Fruit fly (Drosophila melanogaster) whole organism, embryonic: ENCODE measurements around the gene Vps13D.
A peak's percentile ranks its signal among the peaks of the same experiment; 100 is the strongest.

Experiments used
- Atf-2 ChIP-seq: fragments of 200-800 bp; sonication (Bioruptor generic); optimal IDR thresholded peaks from 2 replicates; lab custom pipeline; 2016; ENCODE audit warnings: missing biosample characterization, missing genetic modification characterization
- Bgb ChIP-seq: fragments of 200-800 bp; sonication (Bioruptor generic); IDR thresholded peaks from 2 replicates; pipeline ENCODE4 v1.3.6; 2022; ENCODE audit warnings: missing biosample characterization, missing genetic modification characterization; ENCODE audit not compliant: partially characterized antibody
- C15 ChIP-seq: fragments of 200-800 bp; sonication (Bioruptor generic); IDR thresholded peaks from 3 replicates; pipeline ENCODE4 v1.3.6; 2022; ENCODE audit warnings: missing biosample characterization, missing genetic modification characterization
- CG10543 ChIP-seq: fragments of 200-800 bp; sonication (Bioruptor generic); optimal IDR thresholded peaks from 3 replicates; lab custom pipeline; 2017; ENCODE audit warnings: missing biosample characterization, mild to moderate bottlenecking, missing genetic modification characterization, moderate library complexity
- CG11695 ChIP-seq: fragments of 200-800 bp; sonication (Bioruptor generic); IDR thresholded peaks from 3 replicates; pipeline ENCODE4 v1.3.6; 2022; ENCODE audit warnings: missing biosample characterization, missing genetic modification characterization
- CG11696 ChIP-seq: fragments of 200-800 bp; sonication (Bioruptor generic); IDR thresholded peaks from 2 replicates; pipeline ENCODE4 v1.3.6; 2022; ENCODE audit warnings: missing biosample characterization, missing genetic modification characterization
- CG12299 ChIP-seq: fragments of 200-800 bp; sonication (Bioruptor generic); optimal IDR thresholded peaks from 2 replicates; lab custom pipeline; 2018; ENCODE audit warnings: missing biosample characterization, mild to moderate bottlenecking, missing genetic modification characterization
- CG13775 ChIP-seq: fragments of 200-800 bp; sonication (Bioruptor generic); optimal IDR thresholded peaks from 3 replicates; lab custom pipeline; 2017; ENCODE audit warnings: missing biosample characterization, mild to moderate bottlenecking, missing genetic modification characterization
- CG14014 ChIP-seq: fragments of 200-800 bp; sonication (Bioruptor generic); IDR thresholded peaks from 2 replicates; pipeline ENCODE4 v1.3.6; 2022; ENCODE audit warnings: missing biosample characterization, missing genetic modification characterization
- CG15073 ChIP-seq: fragments of 200-800 bp; sonication (Bioruptor generic); optimal IDR thresholded peaks from 2 replicates; lab custom pipeline; 2016; ENCODE audit warnings: missing biosample characterization, missing genetic modification characterization
- CG15479 ChIP-seq: fragments of 200-800 bp; sonication (Bioruptor generic); optimal IDR thresholded peaks from 3 replicates; lab custom pipeline; 2019; ENCODE audit warnings: missing biosample characterization, mild to moderate bottlenecking, missing genetic modification characterization, moderate library complexity
- CG1647 ChIP-seq: fragments of 200-800 bp; sonication (Bioruptor generic); optimal IDR thresholded peaks from 3 replicates; lab custom pipeline; 2016; ENCODE audit warnings: missing biosample characterization, missing genetic modification characterization
- CG1832 ChIP-seq: fragments of 200-800 bp; sonication (Bioruptor generic); optimal IDR thresholded peaks from 2 replicates; lab custom pipeline; 2017; ENCODE audit warnings: missing biosample characterization, mild to moderate bottlenecking, missing genetic modification characterization, inconsistent platforms
- CG18764 ChIP-seq: fragments of 200-800 bp; sonication (Bioruptor generic); optimal IDR thresholded peaks from 3 replicates; lab custom pipeline; 2016; ENCODE audit warnings: missing biosample characterization, missing genetic modification characterization
- CG2875 ChIP-seq: fragments of 200-800 bp; sonication (Bioruptor generic); optimal IDR thresholded peaks from 2 replicates; lab custom pipeline; 2017; ENCODE audit warnings: missing biosample characterization, mild to moderate bottlenecking, missing genetic modification characterization, missing genetic modification reagents
- CG3726 ChIP-seq: fragments of 200-800 bp; sonication (Bioruptor generic); IDR thresholded peaks from 3 replicates; pipeline ENCODE4, ENCODE4 v1.3.6; 2022; ENCODE audit warnings: missing biosample characterization, missing genetic modification characterization
- CG4328 ChIP-seq: fragments of 200-800 bp; sonication (Bioruptor generic); optimal IDR thresholded peaks from 3 replicates; lab custom pipeline; 2017; ENCODE audit warnings: missing biosample characterization, missing genetic modification reagents, missing genetic modification characterization
- CG6813 ChIP-seq: fragments of 200-800 bp; sonication (Bioruptor generic); optimal IDR thresholded peaks from 2 replicates; lab custom pipeline; 2017; ENCODE audit warnings: missing biosample characterization, missing genetic modification characterization, mild to moderate bottlenecking, moderate library complexity, missing genetic modification reagents
- CG7357 ChIP-seq: fragments of 200-800 bp; sonication (Bioruptor generic); IDR thresholded peaks from 3 replicates; pipeline ENCODE4 v1.3.6; 2022; ENCODE audit warnings: missing biosample characterization, missing genetic modification characterization
- CG7839 ChIP-seq: fragments of 200-800 bp; sonication (Bioruptor generic); optimal IDR thresholded peaks from 3 replicates; lab custom pipeline; 2018; ENCODE audit warnings: missing biosample characterization, mild to moderate bottlenecking, missing genetic modification characterization, moderate library complexity
- Dad ChIP-seq: fragments of 200-800 bp; sonication (Bioruptor generic); optimal IDR thresholded peaks from 3 replicates; lab custom pipeline; 2016; ENCODE audit warnings: missing biosample characterization, missing genetic modification characterization
- Eip74EF ChIP-seq, 2 experiments: fragments of 200-800 bp in 1 of 2; fragments of >200 bp in 1 of 2; sonication (Bioruptor generic) in 1 of 2; optimal IDR thresholded peaks; 2 replicates each; lab custom pipeline; 2017 to 2019; ENCODE audit warnings: missing biosample characterization in 2 of 2, missing genetic modification characterization in 2 of 2, mild to moderate bottlenecking in 1 of 2, moderate library complexity in 1 of 2
- Ets97D ChIP-seq: fragments of 200-800 bp; sonication (Bioruptor generic); optimal IDR thresholded peaks from 3 replicates; lab custom pipeline; 2016; ENCODE audit warnings: missing biosample characterization, missing genetic modification characterization
- GATAe ChIP-seq: fragments of 200-800 bp; sonication (Bioruptor generic); conservative IDR thresholded peaks from 2 replicates; pipeline ENCODE4 v1.3.6; 2022; ENCODE audit warnings: missing biosample characterization, missing genetic modification characterization
- Lim3 ChIP-seq: fragments of 200-800 bp; sonication (Bioruptor generic); IDR thresholded peaks from 2 replicates; pipeline ENCODE4 v1.3.6; 2022; ENCODE audit warnings: missing biosample characterization, missing genetic modification characterization
- MBD-R2 ChIP-seq: fragments of 200-800 bp; sonication (Bioruptor generic); IDR thresholded peaks from 2 replicates; pipeline ENCODE4 v1.3.6; 2022; ENCODE audit warnings: missing biosample characterization, missing genetic modification characterization
- NfI ChIP-seq: fragments of 200-800 bp; sonication (Bioruptor generic); optimal IDR thresholded peaks from 3 replicates; lab custom pipeline; 2018; ENCODE audit warnings: missing biosample characterization, mild to moderate bottlenecking, missing genetic modification characterization, moderate library complexity
- Taf1 ChIP-seq: fragments of 200-800 bp; sonication (Bioruptor generic); IDR thresholded peaks from 2 replicates; pipeline ENCODE4 v1.3.6; 2022; ENCODE audit warnings: missing biosample characterization, missing genetic modification characterization
- Trl ChIP-seq, 3 experiments: fragments of >200 bp in 2 of 3; fragments of 200-800 bp in 1 of 3; sonication (Bioruptor generic) in 1 of 3; optimal IDR thresholded peaks; 2 replicates in 1 of 3; 3 replicates in 2 of 3; lab custom pipeline; 2016 to 2017; ENCODE audit warnings: missing biosample characterization in 1 of 3, missing genetic modification characterization in 1 of 3
- Xbp1 ChIP-seq: fragments of 200-800 bp; sonication (Bioruptor generic); optimal IDR thresholded peaks from 3 replicates; lab custom pipeline; 2016; ENCODE audit warnings: missing biosample characterization, mild to moderate bottlenecking, missing genetic modification characterization
- ap ChIP-seq: fragments of 200-800 bp; sonication (Bioruptor generic); IDR thresholded peaks from 2 replicates; pipeline ENCODE4 v1.3.6; 2022; ENCODE audit warnings: missing biosample characterization, missing genetic modification characterization
- chm ChIP-seq: fragments of 200-800 bp; sonication (Bioruptor generic); IDR thresholded peaks from 2 replicates; pipeline ENCODE4 v1.3.6; 2022; ENCODE audit warnings: missing biosample characterization, missing genetic modification characterization
- chn ChIP-seq: fragments of 200-800 bp; sonication (Bioruptor generic); optimal IDR thresholded peaks from 2 replicates; lab custom pipeline; 2016; ENCODE audit warnings: missing biosample characterization, missing genetic modification characterization
- corto ChIP-seq: fragments of 200-800 bp; sonication (Bioruptor generic); optimal IDR thresholded peaks from 2 replicates; lab custom pipeline; 2016; ENCODE audit warnings: missing biosample characterization, mild to moderate bottlenecking, missing genetic modification characterization, moderate library complexity
- dati ChIP-seq: fragments of 200-800 bp; sonication (Bioruptor generic); IDR thresholded peaks from 2 replicates; pipeline ENCODE4 v1.3.6; 2022; ENCODE audit warnings: missing biosample characterization, missing genetic modification characterization
- ewg ChIP-seq: fragments of 200-800 bp; sonication (Bioruptor generic); optimal IDR thresholded peaks from 3 replicates; lab custom pipeline; 2017; ENCODE audit warnings: mild to moderate bottlenecking, missing biosample characterization, missing genetic modification reagents, missing genetic modification characterization
- fd102C ChIP-seq: fragments of 200-800 bp; sonication (Bioruptor generic); optimal IDR thresholded peaks from 2 replicates; lab custom pipeline; 2018; ENCODE audit warnings: missing biosample characterization, mild to moderate bottlenecking, missing genetic modification characterization, moderate library complexity
- fru ChIP-seq: fragments of >200 bp; optimal IDR thresholded peaks from 2 replicates; lab custom pipeline; 2017
- jing ChIP-seq: fragments of 200-800 bp; sonication (Bioruptor generic); optimal IDR thresholded peaks from 2 replicates; lab custom pipeline; 2018; ENCODE audit warnings: missing biosample characterization, mild to moderate bottlenecking, missing genetic modification characterization
- kah ChIP-seq: fragments of 200-800 bp; sonication (Bioruptor generic); optimal IDR thresholded peaks from 2 replicates; lab custom pipeline; 2018; ENCODE audit warnings: missing biosample characterization, mild to moderate bottlenecking, missing genetic modification characterization
- luna ChIP-seq: fragments of 200-800 bp; sonication (Bioruptor generic); optimal IDR thresholded peaks from 2 replicates; lab custom pipeline; 2016; ENCODE audit warnings: missing biosample characterization, missing genetic modification characterization
- salm ChIP-seq: fragments of 200-800 bp; sonication (Bioruptor generic); optimal IDR thresholded peaks from 2 replicates; lab custom pipeline; 2018; ENCODE audit warnings: missing biosample characterization, mild to moderate bottlenecking, missing genetic modification characterization
- tap ChIP-seq: fragments of 200-800 bp; optimal IDR thresholded peaks from 3 replicates; lab custom pipeline; 2019; ENCODE audit warnings: missing biosample characterization, mild to moderate bottlenecking, missing genetic modification characterization, moderate library complexity
- tna ChIP-seq: fragments of 200-800 bp; sonication (Bioruptor generic); IDR thresholded peaks from 2 replicates; pipeline ENCODE4 v1.3.6; 2022; ENCODE audit warnings: missing biosample characterization, missing genetic modification characterization; ENCODE audit not compliant: partially characterized antibody
- tup ChIP-seq: fragments of 200-800 bp; sonication (Bioruptor generic); optimal IDR thresholded peaks from 2 replicates; lab custom pipeline; 2016; ENCODE audit warnings: missing biosample characterization, mild to moderate bottlenecking, missing genetic modification characterization, moderate library complexity
- usp ChIP-seq: fragments of >200 bp; optimal IDR thresholded peaks from 2 replicates; lab custom pipeline; 2017; ENCODE audit warnings: missing biosample characterization, missing genetic modification characterization
- vvl ChIP-seq: fragments of 200-800 bp; sonication (Bioruptor generic); IDR thresholded peaks from 2 replicates; pipeline ENCODE4 v1.3.6; 2022; ENCODE audit warnings: missing biosample characterization, missing genetic modification characterization
- wdn ChIP-seq: fragments of 200-800 bp; sonication (Bioruptor generic); IDR thresholded peaks from 2 replicates; pipeline ENCODE4 v1.3.6; 2022; ENCODE audit warnings: missing biosample characterization, missing genetic modification characterization
- yki ChIP-seq: fragments of >200 bp; optimal IDR thresholded peaks from 3 replicates; lab custom pipeline; 2018
- zf30C ChIP-seq: fragments of 200-800 bp; sonication (Bioruptor generic); optimal IDR thresholded peaks from 3 replicates; lab custom pipeline; 2018; ENCODE audit warnings: missing biosample characterization, mild to moderate bottlenecking, missing genetic modification characterization

The Vps13D gene

dm6 chr3L:12772740-12773686 is 18.2 kb downstream of the Vps13D start, which contains the start of gene Hip1 (continued):
- TF ChIP-seq CG10543 (GFP tag; lab: Kevin White, UChicago) (no peak), CG7357 (no peak), vvl (GFP tag; lab: Robert Waterston, UW) (no peak), CG15073 (GFP tag; lab: Kevin White, UChicago) (no peak), CG2875 (GFP tag; lab: Kevin White, UChicago) (no peak), wdn (GFP tag; lab: Robert Waterston, UW) (no peak), ewg (no peak), kah (GFP tag; lab: Kevin White, UChicago) (no peak), CG1647 (GFP tag; lab: Kevin White, UChicago) (no peak), Xbp1 (GFP tag; lab: Kevin White, UChicago) (no peak), luna (no peak), dati (GFP tag; lab: Robert Waterston, UW) (no peak), CG12299 (tag; lab: Kevin White, UChicago) (peak; percentile 43), Ets97D (GFP tag; lab: Kevin White, UChicago) (no peak), yki (lab: Kevin White, UChicago) (no peak), Bgb (peak; percentile 93), fru (lab: Kevin White, UChicago) (no peak), CG4328 (GFP tag; lab: Kevin White, UChicago) (no peak), tap (tag; lab: Kevin White, UChicago) (no peak), fd102C (GFP tag; lab: Kevin White, UChicago) (no peak), GATAe (GFP tag; lab: Robert Waterston, UW) (peak; percentile 84), zf30C (GFP tag; lab: Kevin White, UChicago) (no peak), Trl (optimal IDR thresholded peaks at IDR 0.05; lab: Kevin White, UChicago) (no peak), Trl (GFP tag; optimal IDR thresholded peaks at IDR 0.05; lab: Kevin White, UChicago) (no peak), salm (tag; lab: Kevin White, UChicago) (no peak), Lim3 (GFP tag; lab: Robert Waterston, UW) (no peak), CG11695 (GFP tag; lab: Robert Waterston, UW) (no peak), corto (GFP tag; lab: Kevin White, UChicago) (no peak), usp (GFP tag; lab: Kevin White, UChicago) (no peak), CG6813 (no peak), chm (no peak), Taf1 (no peak), tup (no peak), CG7839 (tag; lab: Kevin White, UChicago) (no peak), CG15479 (no peak), CG11696 (GFP tag; lab: Robert Waterston, UW) (no peak), NfI (GFP tag; lab: Kevin White, UChicago) (no peak), tna (GFP tag; lab: Robert Waterston, UW) (peak; percentile 84), chn (GFP tag; lab: Kevin White, UChicago) (no peak), ap (GFP tag; lab: Robert Waterston, UW) (no peak), jing (GFP tag; lab: Kevin White, UChicago) (no peak), CG18764 (GFP tag; lab: Kevin White, UChicago) (no peak), Atf-2 (GFP tag; lab: Kevin White, UChicago) (no peak), Dad (GFP tag; lab: Kevin White, UChicago) (no peak), CG1832 (no peak), CG3726 (GFP tag; lab: Robert Waterston, UW) (no peak), C15 (GFP tag; lab: Robert Waterston, UW) (no peak), Eip74EF (GFP tag; optimal IDR thresholded peaks at IDR 0.05; lab: Kevin White, UChicago) (no peak), MBD-R2 (GFP tag; lab: Robert Waterston, UW) (peak; percentile 64), CG14014 (no peak), CG13775 (GFP tag; lab: Kevin White, UChicago) (no peak)
